Fruit fly (Drosophila melanogaster): Measurements from ENCODE around the gene CG46383.

CG46383 gene

DNA sequence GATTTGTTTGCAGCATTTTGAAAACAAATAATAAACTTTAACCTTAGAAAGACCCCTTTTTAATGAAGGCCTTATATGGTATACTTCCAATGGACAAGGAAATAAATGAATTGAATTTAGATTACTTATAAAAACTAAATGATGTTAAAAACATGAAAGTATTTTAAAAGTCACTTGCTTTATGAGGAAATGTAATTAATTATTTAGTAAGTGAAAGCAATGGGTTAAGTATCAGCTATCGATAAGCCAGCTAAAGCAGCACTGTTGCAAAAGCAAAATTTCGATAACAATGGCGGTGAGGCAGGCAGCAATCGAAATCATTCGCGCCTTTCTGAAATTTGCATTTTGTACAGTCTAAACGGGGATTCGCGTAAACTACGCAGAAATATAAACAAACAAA, 14.4 kb upstream of the CG46383 start, which contains the start of the genes CG32856 and Rbf2 (continued):
- TF ChIP-seq ci (GFP tag; IDR thresholded peaks at IDR 0.05) = no peak; the same call in 2 of the 3 replicates
- TF ChIP-seq her (GFP tag; optimal IDR thresholded peaks at IDR 0.05) = peak; percentile 73
- TF ChIP-seq cad (GFP tag; optimal IDR thresholded peaks at IDR 0.05) = no peak
- peak; percentile 65 for TF ChIP-seq Myb (GFP tag; optimal IDR thresholded peaks at IDR 0.05)
- peak; percentile 16 for TF ChIP-seq Fer1 (GFP tag; optimal IDR thresholded peaks at IDR 0.05)
- TF ChIP-seq Mrtf (GFP tag; IDR thresholded peaks at IDR 0.05) = no peak
- TF ChIP-seq Rfx (GFP tag; IDR thresholded peaks at IDR 0.05) = peak; percentile 75
- TF ChIP-seq CG10267 (tag; optimal IDR thresholded peaks at IDR 0.05) = peak; percentile 60
- no peak for TF ChIP-seq BtbVII (GFP tag; optimal IDR thresholded peaks at IDR 0.05)
- no peak for TF ChIP-seq CG2199 (GFP tag; IDR thresholded peaks at IDR 0.05)
- TF ChIP-seq CG10147 (GFP tag; optimal IDR thresholded peaks at IDR 0.05) = no peak
- peak; percentile 61 for TF ChIP-seq Atf3 (GFP tag; optimal IDR thresholded peaks at IDR 0.05)
- TF ChIP-seq CG8924 (tag; optimal IDR thresholded peaks at IDR 0.05) = peak; percentile 79
- TF ChIP-seq Dek (tag; optimal IDR thresholded peaks at IDR 0.05) = peak; percentile 84
- peak; percentile 66 for TF ChIP-seq slp2 (GFP tag; optimal IDR thresholded peaks at IDR 0.05)
- TF ChIP-seq Ets65A (GFP tag) = peak; percentile 89
- no peak for TF ChIP-seq CG1024 (GFP tag; IDR thresholded peaks at IDR 0.05)
- TF ChIP-seq unc-4 (GFP tag; IDR thresholded peaks at IDR 0.05; ENCODE audit: partially characterized antibody) = peak; percentile 73
- TF ChIP-seq CG18764 (GFP tag; optimal IDR thresholded peaks at IDR 0.05) = no peak
- no peak for TF ChIP-seq onecut (GFP tag; IDR thresholded peaks at IDR 0.05)
- TF ChIP-seq exex (tag; optimal IDR thresholded peaks at IDR 0.05) = peak; percentile 8
- TF ChIP-seq CG2678 (tag; optimal IDR thresholded peaks at IDR 0.05) = no peak
- TF ChIP-seq CG6272 (GFP tag; IDR thresholded peaks at IDR 0.05) = no peak
- no peak; the same call in 1 of the 3 replicates for TF ChIP-seq Aef1 (GFP tag; IDR thresholded peaks at IDR 0.05)
- peak; percentile 11 for TF ChIP-seq trh (GFP tag; optimal IDR thresholded peaks at IDR 0.05)
- 0 out of 2 replicates have a peak, but pooled peaks have one; percentile 13 for TF ChIP-seq Taf1 (GFP tag; IDR thresholded peaks at IDR 0.05)
- TF ChIP-seq Dref (GFP tag; IDR thresholded peaks at IDR 0.05) = peak; percentile 97
- no peak for TF ChIP-seq pita (GFP tag; optimal IDR thresholded peaks at IDR 0.05)
- peak; percentile 42 for TF ChIP-seq CG9876 (GFP tag; optimal IDR thresholded peaks at IDR 0.05)
- TF ChIP-seq CG4730 (GFP tag; IDR thresholded peaks at IDR 0.05) = no peak
- peak in 1 of 2 experiments; percentile 69 for TF ChIP-seq crp (GFP tag; optimal IDR thresholded peaks at IDR 0.05)
- peak; percentile 39 for TF ChIP-seq CG1647 (GFP tag; optimal IDR thresholded peaks at IDR 0.05)
- no peak for TF ChIP-seq CG11247 (GFP tag; IDR thresholded peaks at IDR 0.05)
- no peak for TF ChIP-seq D19A (tag; optimal IDR thresholded peaks at IDR 0.05)
- TF ChIP-seq al (GFP tag; IDR thresholded peaks at IDR 0.05) = no peak
- TF ChIP-seq knrl (GFP tag; IDR thresholded peaks at IDR 0.05; ENCODE audit: partially characterized antibody) = peak; percentile 78
- TF ChIP-seq Camta (GFP tag; optimal IDR thresholded peaks at IDR 0.05) = peak; percentile 81
- no peak; the same call in 1 of the 2 replicates for TF ChIP-seq Ptx1 (GFP tag; IDR thresholded peaks at IDR 0.05)
- TF ChIP-seq CG12104 (GFP tag; optimal IDR thresholded peaks at IDR 0.05) = no peak
- TF ChIP-seq ftz-f1 (GFP tag; optimal IDR thresholded peaks at IDR 0.05) = peak; percentile 25
- TF ChIP-seq Dbx (GFP tag; IDR thresholded peaks at IDR 0.05) = peak; percentile 66
- peak; percentile 74 for TF ChIP-seq CG7556 (GFP tag; optimal IDR thresholded peaks at IDR 0.05)
- no peak for TF ChIP-seq HLH3B (GFP tag; IDR thresholded peaks at IDR 0.05)
- no peak for TF ChIP-seq Sox100B (GFP tag; optimal IDR thresholded peaks at IDR 0.05)
- no peak for TF ChIP-seq CG8359 (GFP tag; optimal IDR thresholded peaks at IDR 0.05; ENCODE audit: borderline replicate concordance)
- TF ChIP-seq CG5245 (GFP tag; optimal IDR thresholded peaks at IDR 0.05) = no peak
- TF ChIP-seq CG15514 (GFP tag; optimal IDR thresholded peaks at IDR 0.05) = peak; percentile 59
- TF ChIP-seq vvl (GFP tag; IDR thresholded peaks at IDR 0.05) = peak; percentile 87
- no peak for TF ChIP-seq CG10274 (GFP tag; optimal IDR thresholded peaks at IDR 0.05)
- no peak for TF ChIP-seq CG11696 (GFP tag; IDR thresholded peaks at IDR 0.05)
- TF ChIP-seq h (optimal IDR thresholded peaks at IDR 0.05) = no peak
- TF ChIP-seq pb (GFP tag; optimal IDR thresholded peaks at IDR 0.05) = no peak
- TF ChIP-seq Lhr (GFP tag; optimal IDR thresholded peaks at IDR 0.05) = no peak

Data from whole organism, embryonic.